Worm (Caenorhabditis elegans) whole organism, L1 larva: ENCODE measurements around the gene Y77E11A.7.

Source experiments
- C04F5.9 ChIP-seq: sonication (generic microtip); optimal IDR thresholded peaks from 2 replicates; lab custom pipeline; 2016; ENCODE audit warnings: missing genetic modification characterization, missing compliant biosample characterization
- C16A3.4 ChIP-seq: fragments of 150-350 bp; optimal IDR thresholded peaks from 2 replicates; lab custom pipeline; 2014; ENCODE audit warnings: missing biosample characterization, missing genetic modification characterization
- C34B4.2 ChIP-seq: sonication (generic microtip); optimal IDR thresholded peaks from 2 replicates; lab custom pipeline; 2017; ENCODE audit warnings: mild to moderate bottlenecking, missing genetic modification characterization, missing compliant biosample characterization
- Y116A8C.19 ChIP-seq: sonication (generic microtip); optimal IDR thresholded peaks from 2 replicates; lab custom pipeline; 2016; ENCODE audit warnings: missing compliant biosample characterization, missing genetic modification characterization, borderline replicate concordance
- aly-2 ChIP-seq: fragments of 150-350 bp; optimal IDR thresholded peaks from 2 replicates; lab custom pipeline; 2014; ENCODE audit warnings: missing biosample characterization, missing genetic modification characterization
- blmp-1 ChIP-seq: fragments of 150-350 bp; optimal IDR thresholded peaks from 2 replicates; lab custom pipeline; 2014; ENCODE audit warnings: missing biosample characterization, missing genetic modification characterization
- ceh-63 ChIP-seq: fragments of 200-800 bp; sonication (Bioruptor generic); optimal IDR thresholded peaks from 2 replicates; lab custom pipeline; 2018; ENCODE audit warnings: mild to moderate bottlenecking, missing genetic modification characterization, missing compliant biosample characterization
- ceh-88 ChIP-seq: fragments of 200-800 bp; sonication (Bioruptor generic); IDR thresholded peaks from 2 replicates; pipeline ENCODE4 v1.3.6; 2022; ENCODE audit warnings: missing genetic modification characterization, missing compliant biosample characterization
- ceh-90 ChIP-seq: sonication (generic microtip); optimal IDR thresholded peaks from 2 replicates; lab custom pipeline; 2016; ENCODE audit warnings: missing genetic modification characterization, missing compliant biosample characterization
- ces-1 ChIP-seq: fragments of 150-350 bp; optimal IDR thresholded peaks from 2 replicates; lab custom pipeline; 2014; ENCODE audit warnings: missing biosample characterization, missing genetic modification reagents, missing genetic modification characterization
- dpl-1 ChIP-seq, 3 experiments: fragments of 150-350 bp in 2 of 3; sonication (generic microtip) in 1 of 3; optimal IDR thresholded peaks; 2 replicates each; lab custom pipeline; 2014 to 2017; ENCODE audit warnings: missing biosample characterization in 3 of 3, missing genetic modification characterization in 3 of 3, missing genetic modification reagents in 3 of 3
- dsc-1 ChIP-seq: sonication (generic microtip); optimal IDR thresholded peaks from 2 replicates; lab custom pipeline; 2016; ENCODE audit warnings: mild to moderate bottlenecking, missing genetic modification characterization, missing compliant biosample characterization
- egl-27 ChIP-seq, 2 experiments: fragments of 150-350 bp in 1 of 2; sonication (generic microtip); optimal IDR thresholded peaks; 3 replicates each; lab custom pipeline; 2017 to 2018; ENCODE audit warnings: missing biosample characterization in 2 of 2, missing genetic modification characterization in 2 of 2, missing genetic modification reagents in 2 of 2
- elt-3 ChIP-seq, 6 experiments: fragments of 150-350 bp in 1 of 6; sonication (generic microtip); optimal IDR thresholded peaks; 2 replicates each; lab custom pipeline; 2017 to 2018; ENCODE audit warnings: missing biosample characterization in 6 of 6, missing genetic modification characterization in 6 of 6, inconsistent platforms in 1 of 6
- ets-5 ChIP-seq: fragments of 200-800 bp; sonication (Bioruptor generic); IDR thresholded peaks from 2 replicates; pipeline ENCODE4 v1.3.6; 2022; ENCODE audit warnings: missing genetic modification characterization, missing compliant biosample characterization
- fkh-10 ChIP-seq: sonication (generic microtip); optimal IDR thresholded peaks from 2 replicates; lab custom pipeline; 2017; ENCODE audit warnings: missing biosample characterization, missing genetic modification reagents, missing genetic modification characterization
- fkh-8 ChIP-seq: sonication (generic microtip); optimal IDR thresholded peaks from 2 replicates; lab custom pipeline; 2016; ENCODE audit warnings: mild to moderate bottlenecking, missing genetic modification characterization, missing compliant biosample characterization
- fos-1 ChIP-seq: fragments of 150-350 bp; optimal IDR thresholded peaks from 2 replicates; lab custom pipeline; 2014; ENCODE audit warnings: missing biosample characterization, missing genetic modification characterization
- grh-1 ChIP-seq: fragments of 200-800 bp; sonication (Bioruptor generic); IDR thresholded peaks from 2 replicates; pipeline ENCODE4 v1.3.6; 2022; ENCODE audit warnings: missing genetic modification reagents, missing genetic modification characterization, missing compliant biosample characterization
- hlh-17 ChIP-seq: fragments of 200-800 bp; sonication (Bioruptor generic); optimal IDR thresholded peaks from 2 replicates; lab custom pipeline; 2018; ENCODE audit warnings: missing genetic modification characterization, mild to moderate bottlenecking, missing compliant biosample characterization, moderate library complexity, borderline replicate concordance
- lin-13 ChIP-seq: fragments of 150-350 bp; optimal IDR thresholded peaks from 2 replicates; lab custom pipeline; 2014; ENCODE audit warnings: missing biosample characterization, missing genetic modification reagents, missing genetic modification characterization
- lin-14 ChIP-seq: fragments of 200-800 bp; sonication (Bioruptor generic); optimal IDR thresholded peaks from 2 replicates; lab custom pipeline; 2018; ENCODE audit warnings: mild to moderate bottlenecking, missing genetic modification characterization, moderate library complexity, missing compliant biosample characterization
- lin-35 ChIP-seq, 2 experiments: fragments of 150-350 bp; optimal IDR thresholded peaks; 2 replicates each; lab custom pipeline; 2014; ENCODE audit warnings: missing biosample characterization in 2 of 2, missing genetic modification characterization in 2 of 2, missing genetic modification reagents in 2 of 2
- lir-3 ChIP-seq: sonication (generic microtip); optimal IDR thresholded peaks from 2 replicates; lab custom pipeline; 2016; ENCODE audit warnings: mild to moderate bottlenecking, missing genetic modification characterization, moderate library complexity, missing compliant biosample characterization; ENCODE audit not compliant: poor library complexity
- mab-9 ChIP-seq: fragments of 200-800 bp; sonication (Bioruptor generic); IDR thresholded peaks from 2 replicates; pipeline ENCODE4 v1.3.6; 2022; ENCODE audit warnings: missing genetic modification reagents, missing genetic modification characterization, missing compliant biosample characterization
- mdl-1 ChIP-seq, 2 experiments: fragments of 150-350 bp; optimal IDR thresholded peaks; 2 replicates each; lab custom pipeline; 2014 to 2017; ENCODE audit warnings: missing biosample characterization in 2 of 2, missing genetic modification characterization in 2 of 2, inconsistent platforms in 1 of 2
- mef-2 ChIP-seq: fragments of 150-350 bp; optimal IDR thresholded peaks from 2 replicates; lab custom pipeline; 2014; ENCODE audit warnings: missing biosample characterization, missing genetic modification characterization
- mep-1 ChIP-seq: fragments of 150-350 bp; optimal IDR thresholded peaks from 2 replicates; lab custom pipeline; 2014; ENCODE audit warnings: missing biosample characterization, missing genetic modification characterization
- nhr-20 ChIP-seq: sonication (generic microtip); optimal IDR thresholded peaks from 2 replicates; lab custom pipeline; 2016; ENCODE audit warnings: mild to moderate bottlenecking, missing genetic modification characterization, missing compliant biosample characterization
- nhr-237 ChIP-seq: fragments of 150-350 bp; optimal IDR thresholded peaks from 2 replicates; lab custom pipeline; 2014; ENCODE audit warnings: missing biosample characterization, missing genetic modification characterization
- nhr-28 ChIP-seq: fragments of 150-350 bp; optimal IDR thresholded peaks from 2 replicates; lab custom pipeline; 2014; ENCODE audit warnings: missing biosample characterization, missing genetic modification characterization
- nhr-47 ChIP-seq: sonication (generic microtip); optimal IDR thresholded peaks from 2 replicates; lab custom pipeline; 2016; ENCODE audit warnings: mild to moderate bottlenecking, missing genetic modification characterization, moderate library complexity, missing compliant biosample characterization
- nhr-71 ChIP-seq: sonication (generic microtip); optimal IDR thresholded peaks from 2 replicates; lab custom pipeline; 2016; ENCODE audit warnings: mild to moderate bottlenecking, missing genetic modification characterization, moderate library complexity, missing compliant biosample characterization
- nhr-76 ChIP-seq: sonication (generic microtip); optimal IDR thresholded peaks from 2 replicates; lab custom pipeline; 2017; ENCODE audit warnings: missing biosample characterization, missing genetic modification characterization
- nhr-77 ChIP-seq: fragments of 150-350 bp; optimal IDR thresholded peaks from 2 replicates; lab custom pipeline; 2014; ENCODE audit warnings: missing biosample characterization, missing genetic modification characterization
- nhr-84 ChIP-seq: sonication (generic microtip); optimal IDR thresholded peaks from 2 replicates; lab custom pipeline; 2017; ENCODE audit warnings: missing biosample characterization, missing genetic modification characterization
- nhr-85 ChIP-seq: sonication (generic microtip); peaks from one replicate; lab custom pipeline; 2016; ENCODE audit warnings: missing genetic modification characterization, inconsistent platforms, missing compliant biosample characterization
- nhr-90 ChIP-seq: sonication (generic microtip); optimal IDR thresholded peaks from 2 replicates; lab custom pipeline; 2016; ENCODE audit warnings: mild to moderate bottlenecking, missing genetic modification characterization, missing compliant biosample characterization; ENCODE audit not compliant: poor library complexity
- pag-3 ChIP-seq: sonication (generic microtip); optimal IDR thresholded peaks from 2 replicates; lab custom pipeline; 2017; ENCODE audit warnings: missing genetic modification characterization, mild to moderate bottlenecking, missing compliant biosample characterization, antibody characterized with exemption, borderline replicate concordance; ENCODE audit not compliant: insufficient read depth
- pax-3 ChIP-seq: fragments of 200-800 bp; sonication (Bioruptor generic); optimal IDR thresholded peaks from 2 replicates; lab custom pipeline; 2018; ENCODE audit warnings: mild to moderate bottlenecking, missing genetic modification characterization, moderate library complexity, missing compliant biosample characterization
- pqm-1 ChIP-seq: sonication (generic microtip); optimal IDR thresholded peaks from 3 replicates; lab custom pipeline; 2017; ENCODE audit warnings: missing biosample characterization, missing genetic modification characterization
- skn-1 ChIP-seq: fragments of 150-350 bp; optimal IDR thresholded peaks from 2 replicates; lab custom pipeline; 2014; ENCODE audit warnings: missing biosample characterization, missing genetic modification characterization
- snu-23 ChIP-seq: sonication (generic microtip); optimal IDR thresholded peaks from 2 replicates; lab custom pipeline; 2016; ENCODE audit warnings: missing genetic modification characterization, missing compliant biosample characterization
- sox-4 ChIP-seq: sonication (generic microtip); optimal IDR thresholded peaks from 2 replicates; lab custom pipeline; 2016; ENCODE audit warnings: missing genetic modification characterization, missing compliant biosample characterization
- sptf-1 ChIP-seq: fragments of 150-350 bp; optimal IDR thresholded peaks from 2 replicates; lab custom pipeline; 2014; ENCODE audit warnings: missing biosample characterization, missing genetic modification characterization
- tlp-1 ChIP-seq: fragments of 150-350 bp; optimal IDR thresholded peaks from 2 replicates; lab custom pipeline; 2014; ENCODE audit warnings: missing biosample characterization, missing genetic modification characterization
- unc-30 ChIP-seq: sonication (generic microtip); optimal IDR thresholded peaks from 2 replicates; lab custom pipeline; 2017; ENCODE audit warnings: missing biosample characterization, missing genetic modification characterization
- unc-86 ChIP-seq: sonication (generic microtip); optimal IDR thresholded peaks from 2 replicates; lab custom pipeline; 2016; ENCODE audit warnings: missing genetic modification characterization, missing compliant biosample characterization
- unc-98 ChIP-seq: fragments of 200-800 bp; sonication (Bioruptor generic); IDR thresholded peaks from 2 replicates; pipeline ENCODE4 v1.3.6; 2022; ENCODE audit warnings: missing genetic modification characterization, missing compliant biosample characterization
- vab-15 ChIP-seq: sonication (generic microtip); optimal IDR thresholded peaks from 2 replicates; lab custom pipeline; 2017; ENCODE audit warnings: missing genotype, mild to moderate bottlenecking, missing genetic modification characterization, missing compliant biosample characterization
- xbp-1 ChIP-seq: sonication (generic microtip); optimal IDR thresholded peaks from 2 replicates; lab custom pipeline; 2016; ENCODE audit warnings: missing genetic modification characterization, missing compliant biosample characterization
- zip-4 ChIP-seq: fragments of 200-800 bp; sonication (Bioruptor generic); optimal IDR thresholded peaks from 2 replicates; lab custom pipeline; 2018; ENCODE audit warnings: mild to moderate bottlenecking, missing genetic modification characterization, moderate library complexity, missing compliant biosample characterization
- ztf-11 ChIP-seq, 2 experiments: sonication (generic microtip); optimal IDR thresholded peaks; 2 replicates each; lab custom pipeline; 2016 to 2017; ENCODE audit warnings: missing genetic modification characterization in 2 of 2, missing biosample characterization in 1 of 2, missing compliant biosample characterization in 1 of 2
- ztf-4 ChIP-seq: fragments of 150-350 bp; optimal IDR thresholded peaks from 2 replicates; lab custom pipeline; 2014; ENCODE audit warnings: missing biosample characterization, missing genetic modification characterization

Gene Y77E11A.7

ce11 chrIV:1453451-1453850 lies 33.8 kb upstream of the Y77E11A.7 start:
- no peak for TF ChIP-seq nhr-71 (tag; lab: Kevin White, UChicago)
- TF ChIP-seq grh-1 (GFP tag; lab: Robert Waterston, UW): no peak
- TF ChIP-seq elt-3 (tag; optimal IDR thresholded peaks at IDR 0.05; lab: Kevin White, UChicago): peak in 4 of 6 experiments; percentile 30 to 71 (median 43)
- no peak for TF ChIP-seq ces-1 (GFP tag; lab: Kevin White, UChicago)
- no peak for TF ChIP-seq hlh-17 (GFP tag; lab: Kevin White, UChicago)
- no peak for TF ChIP-seq pag-3 (tag; lab: Kevin White, UChicago)
- TF ChIP-seq lin-35 (GFP tag; optimal IDR thresholded peaks at IDR 0.05; lab: Kevin White, UChicago): peak in 1 of 2 experiments; percentile 21
- TF ChIP-seq nhr-47: no peak
- no peak for TF ChIP-seq nhr-77 (tag; lab: Kevin White, UChicago)
- no peak for TF ChIP-seq lin-13 (GFP tag; lab: Kevin White, UChicago)
- no peak for TF ChIP-seq C04F5.9 (tag; lab: Kevin White, UChicago)
- no peak for TF ChIP-seq unc-30 (tag; lab: Kevin White, UChicago)
- TF ChIP-seq aly-2 (tag; lab: Kevin White, UChicago): no peak
- no peak for TF ChIP-seq ceh-63 (GFP tag; lab: Kevin White, UChicago)
- no peak for TF ChIP-seq pax-3 (tag; lab: Kevin White, UChicago)
- no peak for TF ChIP-seq mab-9
- no peak for TF ChIP-seq zip-4 (GFP tag; lab: Kevin White, UChicago)
- no peak for TF ChIP-seq unc-86
- no peak for TF ChIP-seq nhr-90 (tag; lab: Kevin White, UChicago)
- TF ChIP-seq C34B4.2 (tag; lab: Kevin White, UChicago): no peak
- peak in 1 of 2 experiments; percentile 31 for TF ChIP-seq mdl-1 (tag; optimal IDR thresholded peaks at IDR 0.05; lab: Kevin White, UChicago)
- TF ChIP-seq pqm-1 (tag; lab: Kevin White, UChicago): no peak
- no peak for TF ChIP-seq egl-27 (tag; optimal IDR thresholded peaks at IDR 0.05; lab: Kevin White, UChicago)
- peak; percentile 20 for TF ChIP-seq nhr-20 (tag; lab: Kevin White, UChicago)
- TF ChIP-seq nhr-237 (tag; lab: Kevin White, UChicago): no peak
- no peak for TF ChIP-seq ets-5 (GFP tag; lab: Robert Waterston, UW)
- TF ChIP-seq C16A3.4: no peak
- peak; percentile 69 for TF ChIP-seq nhr-85 (tag; lab: Kevin White, UChicago)
- TF ChIP-seq nhr-84 (tag; lab: Kevin White, UChicago): no peak
- TF ChIP-seq ztf-4 (tag; lab: Kevin White, UChicago): no peak
- no peak for TF ChIP-seq fkh-10 (GFP tag; lab: Kevin White, UChicago)
- no peak for TF ChIP-seq unc-98 (GFP tag; lab: Robert Waterston, UW)
- peak; percentile 27 for TF ChIP-seq lin-14 (GFP tag; lab: Kevin White, UChicago)
- TF ChIP-seq sox-4 (tag; lab: Kevin White, UChicago): no peak
- no peak for TF ChIP-seq dpl-1 (GFP tag; optimal IDR thresholded peaks at IDR 0.05; lab: Kevin White, UChicago)
- no peak for TF ChIP-seq mep-1
- TF ChIP-seq dsc-1: no peak
- TF ChIP-seq lir-3 (tag; lab: Kevin White, UChicago): no peak
- no peak for TF ChIP-seq ceh-88 (GFP tag; lab: Robert Waterston, UW)
- TF ChIP-seq vab-15 (tag; lab: Kevin White, UChicago): no peak
- no peak for TF ChIP-seq mef-2 (tag; lab: Kevin White, UChicago)
- TF ChIP-seq nhr-76 (tag; lab: Kevin White, UChicago): no peak
- TF ChIP-seq blmp-1: peak; percentile 51
- no peak for TF ChIP-seq xbp-1
- TF ChIP-seq snu-23 (GFP tag; lab: Kevin White, UChicago): no peak
- no peak for TF ChIP-seq fkh-8 (tag; lab: Kevin White, UChicago)
- TF ChIP-seq tlp-1 (tag; lab: Kevin White, UChicago): no peak
- no peak for TF ChIP-seq fos-1 (tag; lab: Kevin White, UChicago)
- no peak for TF ChIP-seq ceh-90
- TF ChIP-seq ztf-11 (tag; optimal IDR thresholded peaks at IDR 0.05; lab: Kevin White, UChicago): no peak
- TF ChIP-seq nhr-28 (tag; lab: Kevin White, UChicago): no peak
- TF ChIP-seq skn-1 (tag; lab: Kevin White, UChicago): no peak
- TF ChIP-seq sptf-1 (tag; lab: Kevin White, UChicago): no peak
- TF ChIP-seq Y116A8C.19: no peak
